Fruit fly (Drosophila melanogaster) whole organism: Measurements from ENCODE around the gene RpS28b.

Experiments used
- CG8478 ChIP-seq: fragments of >200 bp; optimal IDR thresholded peaks from 2 replicates; lab custom pipeline; 2018; ENCODE audit warnings: inconsistent platforms
- pan ChIP-seq: fragments of >200 bp; optimal IDR thresholded peaks from 2 replicates; lab custom pipeline; 2017

dm6 chrX:9576147-9576503 lies 21.7 kb downstream of the RpS28b start, which contains the start of gene CG42395:
- TF ChIP-seq CG8478, result no peak
- no peak for TF ChIP-seq pan
